Worm (Caenorhabditis elegans): ENCODE data around the gene C54H2.4.

C54H2.4 gene

ce11 chrX:5790915-5791314 is 20.4 kb upstream of the C54H2.4 start, which contains the start of gene twnk-1:
TSS of gene twnk-1 (plus strand) at chrX:5791215.
- TF ChIP-seq egl-43 (GFP tag; IDR thresholded peaks at IDR 0.05): 0 out of 2 replicates have a peak, but pooled peaks have one; percentile 36
- TF ChIP-seq attf-4 (tag; optimal IDR thresholded peaks at IDR 0.05): no peak
- TF ChIP-seq T26A8.4 (GFP tag; IDR thresholded peaks at IDR 0.05): peak; percentile 21; the same call in 1 of the 2 replicates

- TF ChIP-seq aha-1 (tag) (no peak), Y105C5A.15 (GFP tag; IDR thresholded peaks at IDR 0.05) (no peak), jun-1 (tag; optimal IDR thresholded peaks at IDR 0.05) (no peak), hlh-30 (tag; optimal IDR thresholded peaks at IDR 0.05; ENCODE audit: insufficient read depth) (peak; percentile 12), snpc-4 (tag; optimal IDR thresholded peaks at IDR 0.05) (no peak), mxl-2 (GFP tag; conservative IDR thresholded peaks at IDR 0.05) (no peak)
Measured at ce11 chrX:5787861-5788260, 17.3 kb upstream of the C54H2.4 start, which contains the start of gene F46G11.2. TSS of gene F46G11.2 (plus strand) at chrX:5788161.

ce11 chrX:5786193-5786592 is 15.6 kb upstream of the C54H2.4 start, which contains the start of gene F46G11.6:
TSS of gene F46G11.6 (plus strand) at chrX:5786493.
- no peak for TF ChIP-seq daf-12 (tag; optimal IDR thresholded peaks at IDR 0.05)
- TF ChIP-seq nhr-102 (tag; optimal IDR thresholded peaks at IDR 0.05): no peak
- TF ChIP-seq hlh-11 (tag; optimal IDR thresholded peaks at IDR 0.05): no peak
- TF ChIP-seq aly-2 (tag; optimal IDR thresholded peaks at IDR 0.05): no peak
- TF ChIP-seq gei-8 (GFP tag; optimal IDR thresholded peaks at IDR 0.05): no peak
- TF ChIP-seq lin-15B (tag; optimal IDR thresholded peaks at IDR 0.05): no peak
- no peak for TF ChIP-seq zag-1 (tag; optimal IDR thresholded peaks at IDR 0.05)
- no peak for TF ChIP-seq egl-27 (tag; optimal IDR thresholded peaks at IDR 0.05)
- no peak for TF ChIP-seq dmd-6 (GFP tag; IDR thresholded peaks at IDR 0.05)
- no peak for TF ChIP-seq spr-1 (tag; optimal IDR thresholded peaks at IDR 0.05)
- no peak for TF ChIP-seq snpc-1.2 (GFP tag; IDR thresholded peaks at IDR 0.05)
- no peak for TF ChIP-seq unc-130 (GFP tag; optimal IDR thresholded peaks at IDR 0.05)
- no peak for TF ChIP-seq skn-1 (tag; optimal IDR thresholded peaks at IDR 0.05)
- TF ChIP-seq lim-7 (GFP tag; IDR thresholded peaks at IDR 0.05): no peak
- TF ChIP-seq nhr-41 (GFP tag; IDR thresholded peaks at IDR 0.05): no peak

ce11 chrX:5782153-5782552 is 11.6 kb upstream of the C54H2.4 start, which contains the start of gene gakh-1:
TSS of gene gakh-1 (plus strand) at chrX:5782499.
- TF ChIP-seq F10B5.3 (tag; optimal IDR thresholded peaks at IDR 0.05): peak; percentile 45
- no peak for TF ChIP-seq mdt-29 (GFP tag; IDR thresholded peaks at IDR 0.05)
- TF ChIP-seq tag-97 (GFP tag; IDR thresholded peaks at IDR 0.05): no peak
- TF ChIP-seq madf-5 (GFP tag; IDR thresholded peaks at IDR 0.05): no peak
- TF ChIP-seq spr-3 (GFP tag; optimal IDR thresholded peaks at IDR 0.05): peak; percentile 13
- no peak for TF ChIP-seq mdl-1 (tag; optimal IDR thresholded peaks at IDR 0.05)
- no peak for TF ChIP-seq F26F4.8 (GFP tag; conservative IDR thresholded peaks at IDR 0.05)
- TF ChIP-seq ceh-82 (tag; optimal IDR thresholded peaks at IDR 0.05): no peak
- TF ChIP-seq nhr-102 (tag; optimal IDR thresholded peaks at IDR 0.05): peak; percentile 54
- peak; percentile 20 for TF ChIP-seq F37D6.2 (tag; optimal IDR thresholded peaks at IDR 0.05)
- TF ChIP-seq lin-1 (GFP tag; IDR thresholded peaks at IDR 0.05): peak; percentile 48; the same call in 1 of the 2 replicates
- no peak for TF ChIP-seq zfp-2 (tag; optimal IDR thresholded peaks at IDR 0.05)
- TF ChIP-seq nhr-42 (GFP tag; IDR thresholded peaks at IDR 0.05): 0 out of 2 replicates have a peak, but pooled peaks have one; percentile 18
- no peak for TF ChIP-seq lin-39 (tag; optimal IDR thresholded peaks at IDR 0.05)
- TF ChIP-seq mep-1 (tag; optimal IDR thresholded peaks at IDR 0.05): peak; percentile 56
- no peak for TF ChIP-seq pqm-1 (tag; optimal IDR thresholded peaks at IDR 0.05)
- no peak for TF ChIP-seq unc-130 (GFP tag; optimal IDR thresholded peaks at IDR 0.05)
- peak; percentile 57 for TF ChIP-seq dmd-6 (GFP tag; IDR thresholded peaks at IDR 0.05)
- peak; percentile 73 for TF ChIP-seq dve-1 (tag; optimal IDR thresholded peaks at IDR 0.05; ENCODE audit: insufficient read depth)
- TF ChIP-seq daf-19 (GFP tag; conservative IDR thresholded peaks at IDR 0.05): 0 out of 2 replicates have a peak, but pooled peaks have one; percentile 51
- TF ChIP-seq lin-13 (GFP tag; optimal IDR thresholded peaks at IDR 0.05): no peak
- peak; percentile 63 for TF ChIP-seq hlh-30 (tag; optimal IDR thresholded peaks at IDR 0.05; ENCODE audit: insufficient read depth)
- TF ChIP-seq F49E8.2 (tag; optimal IDR thresholded peaks at IDR 0.05; ENCODE audit: borderline replicate concordance): no peak
- no peak for TF ChIP-seq ceh-28 (tag; optimal IDR thresholded peaks at IDR 0.05)
- no peak for TF ChIP-seq unc-39 (tag; optimal IDR thresholded peaks at IDR 0.05)
- peak; percentile 38 for TF ChIP-seq nhr-48 (tag; optimal IDR thresholded peaks at IDR 0.05)
- TF ChIP-seq cey-2 (tag; optimal IDR thresholded peaks at IDR 0.05; ENCODE audit: borderline replicate concordance, insufficient read depth): no peak

All from whole organism, L4 larva.